Fruit fly (Drosophila melanogaster) whole organism, embryonic: ENCODE measurements around the gene Rab26.

Experiments used
- CG10321 ChIP-seq: fragments of 200-800 bp; sonication (Bioruptor generic); IDR thresholded peaks from 2 replicates; pipeline ENCODE4 v1.3.6; 2022; ENCODE audit warnings: missing biosample characterization, missing genetic modification characterization
- CG11085 ChIP-seq: fragments of 200-800 bp; sonication (Bioruptor generic); IDR thresholded peaks from 2 replicates; pipeline ENCODE4 v1.3.6; 2022; ENCODE audit warnings: missing biosample characterization, missing genetic modification characterization
- CG12942 ChIP-seq: fragments of 200-800 bp; sonication (Bioruptor generic); optimal IDR thresholded peaks from 3 replicates; lab custom pipeline; 2016; ENCODE audit warnings: missing biosample characterization, missing genetic modification characterization
- CG1647 ChIP-seq: fragments of 200-800 bp; sonication (Bioruptor generic); optimal IDR thresholded peaks from 3 replicates; lab custom pipeline; 2016; ENCODE audit warnings: missing biosample characterization, missing genetic modification characterization
- CG17361 ChIP-seq: fragments of 200-800 bp; sonication (Bioruptor generic); IDR thresholded peaks from 3 replicates; pipeline ENCODE4 v1.3.6; 2022; ENCODE audit warnings: missing biosample characterization, missing genetic modification characterization
- CG4328 ChIP-seq: fragments of 200-800 bp; sonication (Bioruptor generic); optimal IDR thresholded peaks from 3 replicates; lab custom pipeline; 2017; ENCODE audit warnings: missing biosample characterization, missing genetic modification reagents, missing genetic modification characterization
- CG7372 ChIP-seq: fragments of 200-800 bp; sonication (Bioruptor generic); IDR thresholded peaks from 2 replicates; pipeline ENCODE4 v1.3.6; 2022; ENCODE audit warnings: missing biosample characterization, missing genetic modification characterization
- CG8478 ChIP-seq: fragments of >200 bp; optimal IDR thresholded peaks from 2 replicates; lab custom pipeline; 2018
- Dp ChIP-seq: fragments of 200-800 bp; sonication (Bioruptor generic); optimal IDR thresholded peaks from 2 replicates; lab custom pipeline; 2018; ENCODE audit warnings: missing biosample characterization, mild to moderate bottlenecking, missing genetic modification characterization, moderate library complexity
- Drgx ChIP-seq: fragments of 200-800 bp; sonication (Bioruptor generic); IDR thresholded peaks from 2 replicates; pipeline ENCODE4 v1.3.6; 2022; ENCODE audit warnings: missing biosample characterization, missing genetic modification characterization
- Eip74EF ChIP-seq, 2 experiments: fragments of 200-800 bp in 1 of 2; fragments of >200 bp in 1 of 2; sonication (Bioruptor generic) in 1 of 2; optimal IDR thresholded peaks; 2 replicates each; lab custom pipeline; 2017 to 2019; ENCODE audit warnings: missing biosample characterization in 2 of 2, missing genetic modification characterization in 2 of 2, mild to moderate bottlenecking in 1 of 2, moderate library complexity in 1 of 2
- Ets65A ChIP-seq: fragments of 200-800 bp; sonication (Bioruptor generic); peaks from one replicate; lab custom pipeline; 2016; ENCODE audit warnings: missing biosample characterization, missing genetic modification characterization
- HmgD ChIP-seq: fragments of 200-800 bp; sonication (Bioruptor generic); optimal IDR thresholded peaks from 3 replicates; lab custom pipeline; 2016; ENCODE audit warnings: missing biosample characterization, missing genetic modification characterization
- Meics ChIP-seq: fragments of 200-800 bp; sonication (Bioruptor generic); optimal IDR thresholded peaks from 2 replicates; lab custom pipeline; 2017; ENCODE audit warnings: missing biosample characterization, mild to moderate bottlenecking, missing genetic modification characterization
- Oaz ChIP-seq: fragments of 200-800 bp; sonication (Bioruptor generic); IDR thresholded peaks from 2 replicates; pipeline ENCODE4 v1.3.6; 2022; ENCODE audit warnings: missing biosample characterization, missing genetic modification characterization
- Pdp1 ChIP-seq, 2 experiments: fragments of 200-800 bp; sonication (Bioruptor generic); optimal IDR thresholded peaks; 3 replicates each; lab custom pipeline; 2016; ENCODE audit warnings: missing biosample characterization in 2 of 2, missing genetic modification characterization in 2 of 2, mild to moderate bottlenecking in 1 of 2, moderate library complexity in 1 of 2
- Six4 ChIP-seq: fragments of 200-800 bp; sonication (Bioruptor generic); optimal IDR thresholded peaks from 2 replicates; lab custom pipeline; 2016; ENCODE audit warnings: missing biosample characterization, missing genetic modification characterization
- Sry-β ChIP-seq: fragments of 200-800 bp; sonication (Bioruptor generic); optimal IDR thresholded peaks from 2 replicates; lab custom pipeline; 2018; ENCODE audit warnings: missing biosample characterization, mild to moderate bottlenecking, missing genetic modification characterization, moderate library complexity
- abd-A ChIP-seq: fragments of 200-800 bp; sonication (Bioruptor generic); optimal IDR thresholded peaks from 3 replicates; lab custom pipeline; 2019; ENCODE audit warnings: missing biosample characterization, mild to moderate bottlenecking, missing genetic modification characterization, moderate library complexity
- bsh ChIP-seq, 2 experiments: fragments of 200-800 bp; sonication (Bioruptor generic); optimal IDR thresholded peaks; 2 replicates each; lab custom pipeline; 2017 to 2018; ENCODE audit warnings: mild to moderate bottlenecking in 2 of 2, missing biosample characterization in 2 of 2, missing genetic modification characterization in 2 of 2, moderate library complexity in 1 of 2
- caup ChIP-seq: fragments of 200-800 bp; sonication (Bioruptor generic); optimal IDR thresholded peaks from 3 replicates; lab custom pipeline; 2017; ENCODE audit warnings: missing biosample characterization, mild to moderate bottlenecking, missing genetic modification characterization, moderate library complexity; ENCODE audit not compliant: severe bottlenecking
- crc ChIP-seq: fragments of 200-800 bp; sonication (Bioruptor generic); optimal IDR thresholded peaks from 2 replicates; lab custom pipeline; 2016; ENCODE audit warnings: missing biosample characterization, missing genetic modification characterization
- cwo ChIP-seq: fragments of 200-800 bp; sonication (Bioruptor generic); optimal IDR thresholded peaks from 3 replicates; lab custom pipeline; 2017; ENCODE audit warnings: missing biosample characterization, missing genetic modification characterization, mild to moderate bottlenecking, moderate library complexity, missing genetic modification reagents
- dati ChIP-seq: fragments of 200-800 bp; sonication (Bioruptor generic); IDR thresholded peaks from 2 replicates; pipeline ENCODE4 v1.3.6; 2022; ENCODE audit warnings: missing biosample characterization, missing genetic modification characterization
- disco-r ChIP-seq: fragments of 200-800 bp; sonication (Bioruptor generic); optimal IDR thresholded peaks from 2 replicates; lab custom pipeline; 2016; ENCODE audit warnings: missing biosample characterization, missing genetic modification characterization
- exex ChIP-seq: fragments of 200-800 bp; sonication (Bioruptor generic); optimal IDR thresholded peaks from 4 replicates; lab custom pipeline; 2018; ENCODE audit warnings: missing biosample characterization, mild to moderate bottlenecking, missing genetic modification characterization, moderate library complexity
- gt ChIP-seq: fragments of 200-800 bp; sonication (Bioruptor generic); IDR thresholded peaks from 2 replicates; pipeline ENCODE4 v1.3.6; 2022; ENCODE audit warnings: missing biosample characterization, missing genetic modification characterization
- mirr ChIP-seq: fragments of 200-800 bp; sonication (Bioruptor generic); optimal IDR thresholded peaks from 3 replicates; lab custom pipeline; 2018; ENCODE audit warnings: missing biosample characterization, mild to moderate bottlenecking, missing genetic modification characterization
- mld ChIP-seq: fragments of 200-800 bp; sonication (Bioruptor generic); IDR thresholded peaks from 3 replicates; pipeline ENCODE4 v1.3.6; 2022; ENCODE audit warnings: missing biosample characterization, missing genetic modification characterization; ENCODE audit not compliant: partially characterized antibody
- oc ChIP-seq: fragments of 200-800 bp; sonication (Bioruptor generic); optimal IDR thresholded peaks from 2 replicates; lab custom pipeline; 2018; ENCODE audit warnings: missing biosample characterization, mild to moderate bottlenecking, missing genetic modification characterization, moderate library complexity
- otp ChIP-seq: fragments of 200-800 bp; sonication (Bioruptor generic); IDR thresholded peaks from 3 replicates; pipeline ENCODE4, ENCODE4 v1.3.6; 2022; ENCODE audit warnings: missing biosample characterization, missing genetic modification characterization
- sd ChIP-seq: fragments of 200-800 bp; sonication (Bioruptor generic); optimal IDR thresholded peaks from 3 replicates; lab custom pipeline; 2018; ENCODE audit warnings: missing biosample characterization, mild to moderate bottlenecking, missing genetic modification characterization, moderate library complexity
- sens ChIP-seq: fragments of 200-800 bp; sonication (Bioruptor generic); peaks from one replicate; lab custom pipeline; 2016; ENCODE audit warnings: missing biosample characterization, missing genetic modification characterization
- slbo ChIP-seq: fragments of 200-800 bp; sonication (Bioruptor generic); IDR thresholded peaks from 2 replicates; pipeline ENCODE4 v1.3.6; 2022; ENCODE audit warnings: missing biosample characterization, missing genetic modification characterization
- sob ChIP-seq: fragments of 200-800 bp; sonication (Bioruptor generic); IDR thresholded peaks from 2 replicates; pipeline ENCODE4 v1.3.6; 2022; ENCODE audit warnings: missing biosample characterization, missing genetic modification characterization
- ssp ChIP-seq: fragments of 200-800 bp; sonication (Bioruptor generic); IDR thresholded peaks from 2 replicates; pipeline ENCODE4 v1.3.6; 2022; ENCODE audit warnings: missing biosample characterization, missing genetic modification characterization
- sug ChIP-seq: fragments of 200-800 bp; optimal IDR thresholded peaks from 2 replicates; lab custom pipeline; 2019; ENCODE audit warnings: missing biosample characterization, mild to moderate bottlenecking, missing genetic modification characterization, moderate library complexity
- zen ChIP-seq: fragments of 200-800 bp; sonication (Bioruptor generic); optimal IDR thresholded peaks from 3 replicates; lab custom pipeline; 2018; ENCODE audit warnings: missing biosample characterization, mild to moderate bottlenecking, missing genetic modification characterization, moderate library complexity
- zf30C ChIP-seq: fragments of 200-800 bp; sonication (Bioruptor generic); optimal IDR thresholded peaks from 3 replicates; lab custom pipeline; 2018; ENCODE audit warnings: missing biosample characterization, mild to moderate bottlenecking, missing genetic modification characterization

Rab26 gene

dm6 chr3L:21280996-21281691 is 37.4 kb upstream of the Rab26 start, which contains the start of gene ppl (continued):
- TF ChIP-seq CG11085 (GFP tag; lab: Robert Waterston, UW), result no peak
- no peak for TF ChIP-seq sob (GFP tag; lab: Robert Waterston, UW)
- TF ChIP-seq bsh (GFP tag; optimal IDR thresholded peaks at IDR 0.05; lab: Kevin White, UChicago), result peak in 1 of 2 experiments; percentile 9

- no peak for TF ChIP-seq Eip74EF (GFP tag; optimal IDR thresholded peaks at IDR 0.05; lab: Kevin White, UChicago)
- TF ChIP-seq sug (tag; lab: Kevin White, UChicago), result peak; percentile 94
- TF ChIP-seq CG7372 (GFP tag; lab: Robert Waterston, UW), result no peak
- peak; percentile 43 for TF ChIP-seq sens (GFP tag; lab: Kevin White, UChicago)
- TF ChIP-seq Six4 (GFP tag; lab: Kevin White, UChicago), result no peak
- TF ChIP-seq, all 482 proteins: peak for 2
These were observed 36.9 kb upstream of the Rab26 start for dm6 chr3L:21281706-21282105.

- TF ChIP-seq sd (tag; lab: Kevin White, UChicago) (peak; percentile 55), CG17361 (GFP tag; lab: Robert Waterston, UW) (no peak), mirr (GFP tag; lab: Kevin White, UChicago) (peak; percentile 74), slbo (0 out of 2 replicates have a peak, but pooled peaks have one; percentile 5), sug (tag; lab: Kevin White, UChicago) (peak; percentile 72), exex (tag; lab: Kevin White, UChicago) (peak; percentile 93)
These were observed 35.8 kb upstream of the Rab26 start for dm6 chr3L:21282741-21283140.

- no peak for TF ChIP-seq mld (GFP tag; lab: Robert Waterston, UW)
- TF ChIP-seq dati (GFP tag; lab: Robert Waterston, UW), result no peak
- TF ChIP-seq CG12942 (GFP tag; lab: Kevin White, UChicago), result no peak
- no peak for TF ChIP-seq Meics (GFP tag; lab: Kevin White, UChicago)
- TF ChIP-seq HmgD (GFP tag; lab: Kevin White, UChicago), result no peak
- no peak for TF ChIP-seq otp
- TF ChIP-seq Pdp1 (GFP tag; optimal IDR thresholded peaks at IDR 0.05; lab: Kevin White, UChicago), result peak in 1 of 2 experiments; percentile 95
- no peak for TF ChIP-seq abd-A (tag; lab: Kevin White, UChicago)
- no peak for TF ChIP-seq Dp
- TF ChIP-seq oc (tag; lab: Kevin White, UChicago), result no peak
- TF ChIP-seq Oaz (GFP tag; lab: Robert Waterston, UW), result no peak
- no peak for TF ChIP-seq disco-r (GFP tag; lab: Kevin White, UChicago)
- no peak for TF ChIP-seq zf30C (GFP tag; lab: Kevin White, UChicago)
- TF ChIP-seq Drgx (GFP tag; lab: Robert Waterston, UW), result no peak
- TF ChIP-seq CG1647, result no peak
- TF ChIP-seq crc (GFP tag; lab: Kevin White, UChicago), result no peak
- TF ChIP-seq gt (GFP tag; lab: Robert Waterston, UW), result no peak
- TF ChIP-seq cwo (GFP tag; lab: Kevin White, UChicago), result no peak
- no peak for TF ChIP-seq Sry-β (GFP tag; lab: Kevin White, UChicago)
- no peak for TF ChIP-seq CG10321
- peak; percentile 10 for TF ChIP-seq zen (tag; lab: Kevin White, UChicago)
- TF ChIP-seq CG8478 (lab: Kevin White, UChicago), result no peak
- no peak for TF ChIP-seq caup (GFP tag; lab: Kevin White, UChicago)
- peak; percentile 38 for TF ChIP-seq Ets65A
- no peak for TF ChIP-seq CG4328
- no peak for TF ChIP-seq ssp (GFP tag; lab: Robert Waterston, UW)
- TF ChIP-seq exex (tag; lab: Kevin White, UChicago), result peak; percentile 33
These were observed 34.8 kb upstream of the Rab26 start for dm6 chr3L:21283795-21284194.
